Fruit fly (Drosophila melanogaster) whole organism, prepupa: ENCODE measurements around the gene CG34404.

Source experiments
- Blimp-1 ChIP-seq: fragments of 200-800 bp; sonication (Bioruptor generic); optimal IDR thresholded peaks from 3 replicates; lab custom pipeline; 2017; ENCODE audit warnings: missing biosample characterization, missing genetic modification characterization, mild to moderate bottlenecking, moderate library complexity, missing genetic modification reagents
- CG11902 ChIP-seq: fragments of 200-800 bp; sonication (Bioruptor generic); optimal IDR thresholded peaks from 3 replicates; lab custom pipeline; 2016; ENCODE audit warnings: missing biosample characterization, missing genetic modification characterization
- CG8632 ChIP-seq: fragments of 200-800 bp; sonication (Bioruptor generic); optimal IDR thresholded peaks from 3 replicates; lab custom pipeline; 2016; ENCODE audit warnings: missing biosample characterization, missing genetic modification characterization
- fd85E ChIP-seq: fragments of 200-800 bp; sonication (Bioruptor generic); optimal IDR thresholded peaks from 3 replicates; lab custom pipeline; 2016; ENCODE audit warnings: missing biosample characterization, missing genetic modification characterization

DNA sequence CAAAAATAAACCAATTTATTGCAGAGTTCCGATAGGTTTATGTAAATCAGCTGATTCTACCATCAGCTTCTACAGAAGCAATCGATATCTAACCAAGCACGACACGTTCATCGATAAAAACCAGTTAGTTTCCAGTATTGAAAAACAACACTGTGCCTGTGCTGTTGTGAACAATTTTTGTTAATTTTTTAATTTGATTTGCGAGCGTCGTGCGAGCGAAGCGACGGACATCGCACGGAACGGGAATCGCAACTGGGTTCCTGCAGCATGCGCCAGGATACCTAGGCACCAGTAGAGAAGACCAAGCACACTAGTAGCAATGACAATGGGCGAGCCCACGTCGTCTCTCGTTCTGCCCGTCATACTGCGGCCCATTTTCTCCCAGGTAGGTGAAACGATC lies 4.4 kb upstream of the CG34404 start, which contains the start of the genes Ccm3 and CG6136:
- TF ChIP-seq CG11902 (GFP tag; lab: Kevin White, UChicago) (no peak), fd85E (no peak), Blimp-1 (no peak), CG8632 (GFP tag; lab: Kevin White, UChicago) (no peak)
